Worm (Caenorhabditis elegans): ENCODE data around the gene C13A2.12.

The C13A2.12 gene

ce11 chrV:7258965-7259364 lies at the start of gene C13A2.12:
Gene C13A2.12, plus strand, starts transcription at chrV:7259265.
- TF ChIP-seq unc-98 (GFP tag; IDR thresholded peaks at IDR 0.05) (no peak), xbp-1 (tag; optimal IDR thresholded peaks at IDR 0.05) (no peak), nhr-71 (tag; optimal IDR thresholded peaks at IDR 0.05) (no peak), nhr-20 (tag; optimal IDR thresholded peaks at IDR 0.05) (no peak), sup-37 (GFP tag; optimal IDR thresholded peaks at IDR 0.05) (no peak), lin-35 (GFP tag; optimal IDR thresholded peaks at IDR 0.05) (no peak), hlh-17 (GFP tag; optimal IDR thresholded peaks at IDR 0.05; ENCODE audit: borderline replicate concordance) (no peak), sox-4 (tag; optimal IDR thresholded peaks at IDR 0.05) (no peak), aha-1 (tag; optimal IDR thresholded peaks at IDR 0.05) (no peak), lin-39 (tag; optimal IDR thresholded peaks at IDR 0.05) (no peak), nhr-47 (tag; optimal IDR thresholded peaks at IDR 0.05) (no peak), pag-3 (tag; optimal IDR thresholded peaks at IDR 0.05; ENCODE audit: borderline replicate concordance, insufficient read depth) (no peak), snu-23 (GFP tag; optimal IDR thresholded peaks at IDR 0.05) (no peak), jun-1 (tag; optimal IDR thresholded peaks at IDR 0.05) (no peak), irx-1 (tag; optimal IDR thresholded peaks at IDR 0.05) (no peak), ztf-11 (tag; optimal IDR thresholded peaks at IDR 0.05) (no peak), ztf-4 (tag; optimal IDR thresholded peaks at IDR 0.05) (no peak), unc-30 (tag; optimal IDR thresholded peaks at IDR 0.05) (no peak), unc-86 (tag; optimal IDR thresholded peaks at IDR 0.05) (no peak)

- no peak for TF ChIP-seq lin-15B (tag; optimal IDR thresholded peaks at IDR 0.05)
- no peak for TF ChIP-seq Y116A8C.19 (tag; optimal IDR thresholded peaks at IDR 0.05; ENCODE audit: borderline replicate concordance)
- no peak for TF ChIP-seq aha-1 (tag; optimal IDR thresholded peaks at IDR 0.05)
- no peak for TF ChIP-seq snu-23 (GFP tag; optimal IDR thresholded peaks at IDR 0.05)
These were observed 44.3 kb upstream of the C13A2.12 start, which contains the start of gene soap-1 for ce11 chrV:7214802-7215201. Gene soap-1, minus strand, starts transcription at chrV:7214902.

ce11 chrV:7216016-7216415 lies 43.0 kb upstream of the C13A2.12 start:
- TF ChIP-seq elt-3 (tag; optimal IDR thresholded peaks at IDR 0.05) (no peak), nhr-28 (tag; optimal IDR thresholded peaks at IDR 0.05) (no peak), aha-1 (tag; optimal IDR thresholded peaks at IDR 0.05) (no peak), ama-1 (optimal IDR thresholded peaks at IDR 0.05) (no peak), ztf-11 (tag; optimal IDR thresholded peaks at IDR 0.05) (no peak), mef-2 (tag; optimal IDR thresholded peaks at IDR 0.05) (no peak), unc-62 (GFP tag; optimal IDR thresholded peaks at IDR 0.05) (no peak), isw-1 (GFP tag; IDR thresholded peaks at IDR 0.05) (peak; percentile 20), ceh-8 (GFP tag; optimal IDR thresholded peaks at IDR 0.05) (no peak), ets-5 (GFP tag; IDR thresholded peaks at IDR 0.05) (no peak), fkh-8 (tag; optimal IDR thresholded peaks at IDR 0.05) (no peak), fos-1 (tag; optimal IDR thresholded peaks at IDR 0.05) (no peak), nhr-20 (tag; optimal IDR thresholded peaks at IDR 0.05) (no peak), lin-39 (tag; optimal IDR thresholded peaks at IDR 0.05) (no peak), ceh-82 (tag; optimal IDR thresholded peaks at IDR 0.05) (peak in 1 of 3 experiments; percentile 19), nhr-76 (tag; optimal IDR thresholded peaks at IDR 0.05) (no peak), nhr-19 (GFP tag; conservative IDR thresholded peaks at IDR 0.05) (no peak), lin-14 (GFP tag; optimal IDR thresholded peaks at IDR 0.05) (peak; percentile 54), hpl-2 (GFP tag; optimal IDR thresholded peaks at IDR 0.05) (no peak), nhr-90 (tag; optimal IDR thresholded peaks at IDR 0.05; ENCODE audit: poor library complexity) (no peak), nhr-47 (tag; optimal IDR thresholded peaks at IDR 0.05) (no peak), hlh-17 (GFP tag; optimal IDR thresholded peaks at IDR 0.05; ENCODE audit: borderline replicate concordance) (no peak), pqm-1 (tag; optimal IDR thresholded peaks at IDR 0.05) (no peak), jun-1 (tag; optimal IDR thresholded peaks at IDR 0.05) (no peak), xbp-1 (tag; optimal IDR thresholded peaks at IDR 0.05) (no peak), unc-98 (GFP tag; IDR thresholded peaks at IDR 0.05) (no peak), C34B4.2 (tag; optimal IDR thresholded peaks at IDR 0.05) (no peak), ztf-4 (tag; optimal IDR thresholded peaks at IDR 0.05) (no peak), pag-3 (tag; optimal IDR thresholded peaks at IDR 0.05; ENCODE audit: borderline replicate concordance, insufficient read depth) (no peak), nhr-85 (tag) (no peak), sptf-1 (tag; optimal IDR thresholded peaks at IDR 0.05) (no peak), tlp-1 (tag; optimal IDR thresholded peaks at IDR 0.05) (no peak), unc-30 (tag; optimal IDR thresholded peaks at IDR 0.05) (no peak), efl-1 (optimal IDR thresholded peaks at IDR 0.05) (peak; percentile 4 to 11), efl-1 (GFP tag; optimal IDR thresholded peaks at IDR 0.05 in 1 of 2) (no peak), dsc-1 (tag; optimal IDR thresholded peaks at IDR 0.05) (no peak), nhr-77 (tag; optimal IDR thresholded peaks at IDR 0.05) (no peak), ceh-88 (GFP tag; IDR thresholded peaks at IDR 0.05) (no peak), lin-13 (GFP tag; optimal IDR thresholded peaks at IDR 0.05) (no peak), irx-1 (tag; optimal IDR thresholded peaks at IDR 0.05) (no peak), unc-86 (tag; optimal IDR thresholded peaks at IDR 0.05) (peak; percentile 1)

All from whole organism, L1 larva.